Fruit fly (Drosophila melanogaster) whole organism, embryonic: ENCODE measurements around the gene asun.

Experiments used
- Abd-B ChIP-seq: fragments of 200-800 bp; sonication (Bioruptor generic); optimal IDR thresholded peaks from 2 replicates; lab custom pipeline; 2018; ENCODE audit warnings: missing biosample characterization, mild to moderate bottlenecking, missing genetic modification characterization, moderate library complexity
- Atf-2 ChIP-seq: fragments of 200-800 bp; sonication (Bioruptor generic); optimal IDR thresholded peaks from 2 replicates; lab custom pipeline; 2016; ENCODE audit warnings: missing biosample characterization, missing genetic modification characterization
- C15 ChIP-seq: fragments of 200-800 bp; sonication (Bioruptor generic); IDR thresholded peaks from 3 replicates; pipeline ENCODE4 v1.3.6; 2022; ENCODE audit warnings: missing biosample characterization, missing genetic modification characterization
- CG10147 ChIP-seq: fragments of 200-800 bp; sonication (Bioruptor generic); optimal IDR thresholded peaks from 2 replicates; lab custom pipeline; 2019; ENCODE audit warnings: missing biosample characterization, mild to moderate bottlenecking, missing genetic modification characterization, moderate library complexity
- CG10267 ChIP-seq: fragments of 200-800 bp; sonication (Bioruptor generic); optimal IDR thresholded peaks from 2 replicates; lab custom pipeline; 2018; ENCODE audit warnings: missing biosample characterization, mild to moderate bottlenecking, missing genetic modification characterization, moderate library complexity
- CG10274 ChIP-seq: fragments of 200-800 bp; sonication (Bioruptor generic); optimal IDR thresholded peaks from 3 replicates; lab custom pipeline; 2017; ENCODE audit warnings: missing biosample characterization, mild to moderate bottlenecking, missing genetic modification characterization
- CG10959 ChIP-seq: fragments of 200-800 bp; sonication (Bioruptor generic); IDR thresholded peaks from 2 replicates; pipeline ENCODE4 v1.3.6; 2022; ENCODE audit warnings: missing biosample characterization, missing genetic modification characterization
- CG11696 ChIP-seq: fragments of 200-800 bp; sonication (Bioruptor generic); IDR thresholded peaks from 2 replicates; pipeline ENCODE4 v1.3.6; 2022; ENCODE audit warnings: missing biosample characterization, missing genetic modification characterization
- CG14441 ChIP-seq: fragments of 200-800 bp; sonication (Bioruptor generic); IDR thresholded peaks from 2 replicates; pipeline ENCODE4 v1.3.6; 2022; ENCODE audit warnings: missing biosample characterization, missing genetic modification characterization
- CG1647 ChIP-seq: fragments of 200-800 bp; sonication (Bioruptor generic); optimal IDR thresholded peaks from 3 replicates; lab custom pipeline; 2016; ENCODE audit warnings: missing biosample characterization, missing genetic modification characterization
- CG16863 ChIP-seq: fragments of 200-800 bp; sonication (Bioruptor generic); optimal IDR thresholded peaks from 3 replicates; lab custom pipeline; 2016; ENCODE audit warnings: missing biosample characterization, missing genetic modification characterization
- CG18262 ChIP-seq: fragments of 200-800 bp; optimal IDR thresholded peaks from 3 replicates; lab custom pipeline; 2019; ENCODE audit warnings: missing biosample characterization, mild to moderate bottlenecking, missing genetic modification characterization, moderate library complexity
- CG2129 ChIP-seq: fragments of 200-800 bp; sonication (Bioruptor generic); IDR thresholded peaks from 2 replicates; pipeline ENCODE4 v1.3.6; 2022; ENCODE audit warnings: missing biosample characterization, missing genetic modification characterization; ENCODE audit not compliant: partially characterized antibody
- CG31441 ChIP-seq: fragments of 200-800 bp; sonication (Bioruptor generic); IDR thresholded peaks from 2 replicates; pipeline ENCODE4 v1.3.6; 2022; ENCODE audit warnings: missing biosample characterization, missing genetic modification characterization
- CG4854 ChIP-seq: fragments of 200-800 bp; sonication (Bioruptor generic); optimal IDR thresholded peaks from 2 replicates; lab custom pipeline; 2016; ENCODE audit warnings: missing biosample characterization, missing genetic modification characterization, inconsistent platforms
- CG5180 ChIP-seq: fragments of 200-800 bp; sonication (Bioruptor generic); optimal IDR thresholded peaks from 3 replicates; lab custom pipeline; 2017; ENCODE audit warnings: missing biosample characterization, missing genetic modification characterization, mild to moderate bottlenecking, moderate library complexity, missing genetic modification reagents
- CG6272 ChIP-seq: fragments of 200-800 bp; sonication (Bioruptor generic); IDR thresholded peaks from 2 replicates; pipeline ENCODE4 v1.3.6; 2022; ENCODE audit warnings: missing biosample characterization, missing genetic modification characterization
- CG7839 ChIP-seq: fragments of 200-800 bp; sonication (Bioruptor generic); optimal IDR thresholded peaks from 3 replicates; lab custom pipeline; 2018; ENCODE audit warnings: missing biosample characterization, mild to moderate bottlenecking, missing genetic modification characterization, moderate library complexity
- CG8944 ChIP-seq: fragments of 200-800 bp; sonication (Bioruptor generic); optimal IDR thresholded peaks from 3 replicates; lab custom pipeline; 2016; ENCODE audit warnings: missing biosample characterization, missing genetic modification characterization
- CG9215 ChIP-seq: fragments of 200-800 bp; sonication (Bioruptor generic); IDR thresholded peaks from 2 replicates; pipeline ENCODE4 v1.3.6; 2022; ENCODE audit warnings: missing biosample characterization, missing genetic modification characterization
- Camta ChIP-seq: fragments of 200-800 bp; sonication (Bioruptor generic); optimal IDR thresholded peaks from 2 replicates; lab custom pipeline; 2016; ENCODE audit warnings: missing biosample characterization, missing genetic modification characterization
- D19B ChIP-seq: fragments of 200-800 bp; sonication (Bioruptor generic); optimal IDR thresholded peaks from 2 replicates; lab custom pipeline; 2017; ENCODE audit warnings: missing biosample characterization, mild to moderate bottlenecking, missing genetic modification characterization
- E2f1 ChIP-seq: fragments of 200-800 bp; sonication (Bioruptor generic); IDR thresholded peaks from 2 replicates; pipeline ENCODE4 v1.3.6; 2022; ENCODE audit warnings: missing biosample characterization, missing genetic modification characterization
- Gsc ChIP-seq: fragments of 200-800 bp; sonication (Bioruptor generic); IDR thresholded peaks from 2 replicates; pipeline ENCODE4 v1.3.6; 2022; ENCODE audit warnings: missing biosample characterization, missing genetic modification characterization
- Kr ChIP-seq: fragments of 200-800 bp; sonication (Bioruptor generic); optimal IDR thresholded peaks from 2 replicates; lab custom pipeline; 2017; ENCODE audit warnings: missing biosample characterization, mild to moderate bottlenecking, missing genetic modification characterization
- Lhr ChIP-seq: fragments of 200-800 bp; sonication (Bioruptor generic); optimal IDR thresholded peaks from 3 replicates; lab custom pipeline; 2017; ENCODE audit warnings: mild to moderate bottlenecking, missing biosample characterization, missing genetic modification reagents, missing genetic modification characterization
- Mad ChIP-seq: fragments of 200-800 bp; sonication (Bioruptor generic); optimal IDR thresholded peaks from 2 replicates; lab custom pipeline; 2016; ENCODE audit warnings: missing biosample characterization, missing genetic modification characterization
- Myb ChIP-seq: fragments of 200-800 bp; sonication (Bioruptor generic); optimal IDR thresholded peaks from 2 replicates; lab custom pipeline; 2016; ENCODE audit warnings: missing biosample characterization, missing genetic modification characterization
- Oaz ChIP-seq: fragments of 200-800 bp; sonication (Bioruptor generic); IDR thresholded peaks from 2 replicates; pipeline ENCODE4 v1.3.6; 2022; ENCODE audit warnings: missing biosample characterization, missing genetic modification characterization
- Oli ChIP-seq: fragments of 200-800 bp; sonication (Bioruptor generic); optimal IDR thresholded peaks from 2 replicates; lab custom pipeline; 2018; ENCODE audit warnings: missing biosample characterization, mild to moderate bottlenecking, missing genetic modification characterization, moderate library complexity
- Scr ChIP-seq: fragments of 200-800 bp; sonication (Bioruptor generic); IDR thresholded peaks from 2 replicates; pipeline ENCODE4 v1.3.6; 2022; ENCODE audit warnings: missing biosample characterization, missing genetic modification characterization; ENCODE audit not compliant: partially characterized antibody
- Sox100B ChIP-seq: fragments of 200-800 bp; sonication (Bioruptor generic); optimal IDR thresholded peaks from 3 replicates; lab custom pipeline; 2018; ENCODE audit warnings: missing biosample characterization, mild to moderate bottlenecking, missing genetic modification characterization
- Sry-δ ChIP-seq: fragments of 200-800 bp; sonication (Bioruptor generic); optimal IDR thresholded peaks from 2 replicates; lab custom pipeline; 2016; ENCODE audit warnings: missing biosample characterization, missing genetic modification characterization
- Stat92E ChIP-seq, 3 experiments: fragments of >200 bp in 2 of 3; fragments of 200-800 bp in 1 of 3; sonication (Bioruptor generic) in 1 of 3; optimal IDR thresholded peaks; 2 replicates each; lab custom pipeline; 2017 to 2019; ENCODE audit warnings: missing biosample characterization in 3 of 3, missing genetic modification characterization in 3 of 3, mild to moderate bottlenecking in 1 of 3, moderate library complexity in 1 of 3
- Usf ChIP-seq: fragments of 200-800 bp; sonication (Bioruptor generic); optimal IDR thresholded peaks from 2 replicates; lab custom pipeline; 2017; ENCODE audit warnings: missing genotype, missing biosample characterization, missing genetic modification characterization
- ci ChIP-seq: fragments of 200-800 bp; sonication (Bioruptor generic); IDR thresholded peaks from 3 replicates; pipeline ENCODE4 v1.3.6; 2022; ENCODE audit warnings: missing biosample characterization, missing genetic modification characterization
- dmrt11E ChIP-seq: fragments of 200-800 bp; sonication (Bioruptor generic); optimal IDR thresholded peaks from 3 replicates; lab custom pipeline; 2018; ENCODE audit warnings: missing biosample characterization, mild to moderate bottlenecking, missing genetic modification characterization, moderate library complexity
- gt ChIP-seq: fragments of 200-800 bp; sonication (Bioruptor generic); IDR thresholded peaks from 2 replicates; pipeline ENCODE4 v1.3.6; 2022; ENCODE audit warnings: missing biosample characterization, missing genetic modification characterization
- hb ChIP-seq: fragments of 200-800 bp; sonication (Bioruptor generic); IDR thresholded peaks from 3 replicates; pipeline ENCODE4 v1.3.6; 2022; ENCODE audit warnings: missing biosample characterization, missing genetic modification characterization; ENCODE audit not compliant: partially characterized antibody
- mirr ChIP-seq: fragments of 200-800 bp; sonication (Bioruptor generic); optimal IDR thresholded peaks from 3 replicates; lab custom pipeline; 2018; ENCODE audit warnings: missing biosample characterization, mild to moderate bottlenecking, missing genetic modification characterization
- nerfin-1 ChIP-seq: fragments of 200-800 bp; sonication (Bioruptor generic); optimal IDR thresholded peaks from 3 replicates; lab custom pipeline; 2019; ENCODE audit warnings: missing biosample characterization, mild to moderate bottlenecking, missing genetic modification characterization, moderate library complexity
- pnt ChIP-seq: fragments of 200-800 bp; sonication (Bioruptor generic); optimal IDR thresholded peaks from 3 replicates; lab custom pipeline; 2016; ENCODE audit warnings: missing biosample characterization, missing genetic modification characterization
- sob ChIP-seq: fragments of 200-800 bp; sonication (Bioruptor generic); IDR thresholded peaks from 2 replicates; pipeline ENCODE4 v1.3.6; 2022; ENCODE audit warnings: missing biosample characterization, missing genetic modification characterization
- toy ChIP-seq: fragments of 200-800 bp; sonication (Bioruptor generic); IDR thresholded peaks from 2 replicates; pipeline ENCODE4 v1.3.6; 2022; ENCODE audit warnings: missing biosample characterization, missing genetic modification characterization
- tup ChIP-seq: fragments of 200-800 bp; sonication (Bioruptor generic); optimal IDR thresholded peaks from 2 replicates; lab custom pipeline; 2016; ENCODE audit warnings: missing biosample characterization, mild to moderate bottlenecking, missing genetic modification characterization, moderate library complexity
- wek ChIP-seq: fragments of 200-800 bp; sonication (Bioruptor generic); optimal IDR thresholded peaks from 3 replicates; lab custom pipeline; 2018; ENCODE audit warnings: missing biosample characterization, mild to moderate bottlenecking, missing genetic modification characterization, moderate library complexity
- zen2 ChIP-seq: fragments of 200-800 bp; sonication (Bioruptor generic); IDR thresholded peaks from 3 replicates; pipeline ENCODE4 v1.3.6; 2022; ENCODE audit warnings: missing biosample characterization, missing genetic modification characterization; ENCODE audit not compliant: partially characterized antibody
- zfh1 ChIP-seq: fragments of 200-800 bp; sonication (Bioruptor generic); IDR thresholded peaks from 3 replicates; pipeline ENCODE4 v1.3.6; 2022; ENCODE audit warnings: missing biosample characterization, missing genetic modification characterization

The asun gene

DNA sequence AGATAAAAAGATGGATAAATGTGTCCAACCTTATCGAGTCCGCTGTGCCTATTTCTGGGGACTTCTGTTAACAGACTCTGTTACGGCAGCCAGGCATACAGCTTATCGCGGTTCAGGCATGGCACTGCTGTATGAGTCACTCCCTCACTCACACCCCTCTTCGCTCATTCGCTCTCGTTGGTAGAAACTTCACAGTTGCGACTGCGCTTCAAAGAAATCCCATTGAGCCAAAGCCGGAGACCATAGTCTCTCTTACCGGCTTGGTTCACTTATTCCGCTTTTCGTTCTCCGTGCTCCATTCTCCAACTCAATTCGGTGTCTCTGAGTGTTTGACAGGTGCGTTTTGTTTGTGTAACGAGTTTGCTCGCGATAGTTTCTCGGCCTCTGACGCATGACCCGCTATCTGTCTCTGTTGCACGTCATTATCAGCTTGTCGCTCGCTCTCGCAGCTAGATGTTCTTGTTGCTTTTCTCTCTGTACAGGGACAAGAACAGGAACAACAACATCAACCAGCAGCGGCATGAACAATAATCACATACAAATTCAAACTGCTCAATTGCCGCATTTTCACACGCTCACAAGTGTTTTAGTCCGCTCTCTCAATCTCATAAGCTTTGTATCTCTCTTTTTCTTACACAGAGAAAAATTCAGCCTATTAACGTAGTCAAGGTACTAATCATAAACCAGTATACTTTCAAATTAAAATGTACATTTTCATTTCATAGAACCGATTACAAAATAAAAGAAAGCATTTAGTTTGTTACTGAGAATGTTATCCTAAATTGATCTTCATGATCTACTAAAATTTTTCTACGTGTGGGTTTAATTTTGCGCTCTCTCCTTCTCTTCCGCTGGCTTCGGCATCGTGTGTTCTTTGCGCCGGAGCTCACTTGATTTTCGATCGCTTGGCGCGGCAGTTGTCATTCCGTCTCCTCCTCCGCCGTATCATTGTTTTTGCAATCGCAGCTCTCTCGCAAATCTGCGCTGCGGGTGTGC, 16.2 kb downstream of the asun start (continued):
- TF ChIP-seq tup (GFP tag; lab: Kevin White, UChicago) (peak; percentile 96), pnt (peak; percentile 99), sob (GFP tag; lab: Robert Waterston, UW) (peak; percentile 100), gt (GFP tag; lab: Robert Waterston, UW) (peak; percentile 99), CG9215 (GFP tag; lab: Robert Waterston, UW) (peak; percentile 98), Gsc (GFP tag; lab: Robert Waterston, UW) (no peak), Stat92E (GFP tag; optimal IDR thresholded peaks at IDR 0.05; lab: Kevin White, UChicago) (peak in 1 of 3 experiments; percentile 100), CG10147 (GFP tag; lab: Kevin White, UChicago) (peak; percentile 99), ci (peak; percentile 100), CG10959 (GFP tag; lab: Robert Waterston, UW) (peak; percentile 99), E2f1 (GFP tag; lab: Robert Waterston, UW) (peak; percentile 100), Lhr (GFP tag; lab: Kevin White, UChicago) (peak; percentile 98), CG31441 (GFP tag; lab: Robert Waterston, UW) (peak; percentile 100), Sox100B (GFP tag; lab: Kevin White, UChicago) (peak; percentile 99), CG5180 (GFP tag; lab: Kevin White, UChicago) (peak; percentile 94), Oaz (peak; percentile 97), Oli (tag; lab: Kevin White, UChicago) (peak; percentile 100), Sry-δ (peak; percentile 83), D19B (GFP tag; lab: Kevin White, UChicago) (peak; percentile 94), Atf-2 (peak; percentile 99), hb (GFP tag; lab: Robert Waterston, UW) (no peak), toy (peak; percentile 98), CG14441 (peak; percentile 99), Myb (peak; percentile 94), nerfin-1 (tag; lab: Kevin White, UChicago) (peak; percentile 99), wek (GFP tag; lab: Kevin White, UChicago) (peak; percentile 92), CG7839 (peak; percentile 100), CG11696 (GFP tag; lab: Robert Waterston, UW) (peak; percentile 98), Kr (GFP tag; lab: Kevin White, UChicago) (peak; percentile 84), CG16863 (GFP tag; lab: Kevin White, UChicago) (peak; percentile 99), dmrt11E (tag; lab: Kevin White, UChicago) (peak; percentile 100), Abd-B (GFP tag; lab: Kevin White, UChicago) (peak; percentile 99), CG6272 (GFP tag; lab: Robert Waterston, UW) (peak; percentile 98), Scr (GFP tag; lab: Robert Waterston, UW) (peak; percentile 56), Camta (GFP tag; lab: Kevin White, UChicago) (peak; percentile 100), CG8944 (GFP tag; lab: Kevin White, UChicago) (peak; percentile 99), Usf (GFP tag; lab: Kevin White, UChicago) (peak; percentile 98), CG10267 (tag; lab: Kevin White, UChicago) (peak; percentile 99), CG4854 (peak; percentile 98), CG2129 (no peak), zen2 (GFP tag; lab: Robert Waterston, UW) (no peak; the same call in 2 of the 3 replicates), CG10274 (GFP tag; lab: Kevin White, UChicago) (peak; percentile 93), C15 (GFP tag; lab: Robert Waterston, UW) (peak; percentile 99), CG18262 (tag; lab: Kevin White, UChicago) (peak; percentile 100), mirr (GFP tag; lab: Kevin White, UChicago) (peak; percentile 97), zfh1 (peak; percentile 99), CG1647 (GFP tag; lab: Kevin White, UChicago) (peak; percentile 99), Mad (GFP tag; lab: Kevin White, UChicago) (peak; percentile 99)
